Fruit fly (Drosophila melanogaster) whole organism, embryonic: ENCODE measurements around the gene CG16984.

Source experiments
- CG10267 ChIP-seq: fragments of 200-800 bp; sonication (Bioruptor generic); optimal IDR thresholded peaks from 2 replicates; lab custom pipeline; 2018; ENCODE audit warnings: missing biosample characterization, mild to moderate bottlenecking, missing genetic modification characterization, moderate library complexity
- CG10543 ChIP-seq: fragments of 200-800 bp; sonication (Bioruptor generic); optimal IDR thresholded peaks from 3 replicates; lab custom pipeline; 2017; ENCODE audit warnings: missing biosample characterization, mild to moderate bottlenecking, missing genetic modification characterization, moderate library complexity
- CG11093 ChIP-seq: fragments of 200-800 bp; sonication (Bioruptor generic); IDR thresholded peaks from 3 replicates; pipeline ENCODE4 v1.3.6; 2022; ENCODE audit warnings: missing biosample characterization, missing genetic modification characterization
- CG11695 ChIP-seq: fragments of 200-800 bp; sonication (Bioruptor generic); IDR thresholded peaks from 3 replicates; pipeline ENCODE4 v1.3.6; 2022; ENCODE audit warnings: missing biosample characterization, missing genetic modification characterization
- CG12769 ChIP-seq: fragments of 200-800 bp; sonication (Bioruptor generic); optimal IDR thresholded peaks from 2 replicates; lab custom pipeline; 2019; ENCODE audit warnings: missing biosample characterization, mild to moderate bottlenecking, missing genetic modification characterization, moderate library complexity
- CG13894 ChIP-seq: fragments of 200-800 bp; sonication (Bioruptor generic); optimal IDR thresholded peaks from 3 replicates; lab custom pipeline; 2018; ENCODE audit warnings: missing biosample characterization, mild to moderate bottlenecking, missing genetic modification characterization, moderate library complexity
- CG14441 ChIP-seq: fragments of 200-800 bp; sonication (Bioruptor generic); IDR thresholded peaks from 2 replicates; pipeline ENCODE4 v1.3.6; 2022; ENCODE audit warnings: missing biosample characterization, missing genetic modification characterization
- CG17385 ChIP-seq: fragments of 200-800 bp; sonication (Bioruptor generic); optimal IDR thresholded peaks from 3 replicates; lab custom pipeline; 2018; ENCODE audit warnings: missing biosample characterization, mild to moderate bottlenecking, missing genetic modification characterization
- CG3163 ChIP-seq: fragments of 200-800 bp; sonication (Bioruptor generic); optimal IDR thresholded peaks from 3 replicates; lab custom pipeline; 2016; ENCODE audit warnings: missing biosample characterization, missing genetic modification characterization
- CG32532 ChIP-seq: fragments of 200-800 bp; sonication (Bioruptor generic); IDR thresholded peaks from 2 replicates; pipeline ENCODE4 v1.3.6; 2022; ENCODE audit warnings: missing biosample characterization, missing genetic modification characterization
- CG34224 ChIP-seq: fragments of 200-800 bp; sonication (Bioruptor generic); IDR thresholded peaks from 3 replicates; pipeline ENCODE4 v1.3.6; 2022; ENCODE audit warnings: missing biosample characterization, missing genetic modification characterization; ENCODE audit not compliant: partially characterized antibody
- CG34376 ChIP-seq: fragments of 200-800 bp; sonication (Bioruptor generic); optimal IDR thresholded peaks from 2 replicates; lab custom pipeline; 2018; ENCODE audit warnings: missing biosample characterization, mild to moderate bottlenecking, missing genetic modification characterization
- CG6175 ChIP-seq: fragments of 200-800 bp; sonication (Bioruptor generic); IDR thresholded peaks from 3 replicates; pipeline ENCODE4 v1.3.6; 2022; ENCODE audit warnings: missing biosample characterization, missing genetic modification characterization
- Dbx ChIP-seq: fragments of 200-800 bp; sonication (Bioruptor generic); IDR thresholded peaks from 3 replicates; pipeline ENCODE4 v1.3.6; 2022; ENCODE audit warnings: missing biosample characterization, missing genetic modification characterization
- Deaf1 ChIP-seq: fragments of 200-800 bp; optimal IDR thresholded peaks from 3 replicates; lab custom pipeline; 2019; ENCODE audit warnings: missing biosample characterization, mild to moderate bottlenecking, missing genetic modification characterization, moderate library complexity
- Dfd ChIP-seq, 2 experiments: fragments of >200 bp; optimal IDR thresholded peaks; 2 replicates each; lab custom pipeline; 2017; ENCODE audit warnings: missing biosample characterization in 2 of 2, missing genetic modification characterization in 2 of 2
- Ets97D ChIP-seq: fragments of 200-800 bp; sonication (Bioruptor generic); optimal IDR thresholded peaks from 3 replicates; lab custom pipeline; 2016; ENCODE audit warnings: missing biosample characterization, missing genetic modification characterization
- Fer1 ChIP-seq: fragments of 200-800 bp; sonication (Bioruptor generic); optimal IDR thresholded peaks from 2 replicates; lab custom pipeline; 2017; ENCODE audit warnings: missing biosample characterization, mild to moderate bottlenecking, missing genetic modification characterization
- HmgZ ChIP-seq: fragments of 200-800 bp; sonication (Bioruptor generic); optimal IDR thresholded peaks from 2 replicates; lab custom pipeline; 2018; ENCODE audit warnings: missing biosample characterization, mild to moderate bottlenecking, missing genetic modification characterization
- MESR4 ChIP-seq: fragments of 200-800 bp; sonication (Bioruptor generic); optimal IDR thresholded peaks from 2 replicates; lab custom pipeline; 2018; ENCODE audit warnings: missing biosample characterization, mild to moderate bottlenecking, missing genetic modification characterization, moderate library complexity
- NC2β ChIP-seq: fragments of 200-800 bp; sonication (Bioruptor generic); optimal IDR thresholded peaks from 2 replicates; lab custom pipeline; 2016; ENCODE audit warnings: missing biosample characterization, missing genetic modification characterization
- NK7.1 ChIP-seq: fragments of 200-800 bp; sonication (Bioruptor generic); optimal IDR thresholded peaks from 3 replicates; lab custom pipeline; 2016; ENCODE audit warnings: missing biosample characterization, missing genetic modification characterization
- Rfx ChIP-seq: fragments of 200-800 bp; sonication (Bioruptor generic); IDR thresholded peaks from 2 replicates; pipeline ENCODE4 v1.3.6; 2022; ENCODE audit warnings: missing biosample characterization, missing genetic modification characterization
- al ChIP-seq: fragments of 200-800 bp; sonication (Bioruptor generic); IDR thresholded peaks from 2 replicates; pipeline ENCODE4 v1.3.6; 2022; ENCODE audit warnings: missing biosample characterization, missing genetic modification characterization
- amos ChIP-seq: fragments of 200-800 bp; sonication (Bioruptor generic); IDR thresholded peaks from 2 replicates; pipeline ENCODE4 v1.3.6; 2022; ENCODE audit warnings: missing biosample characterization, missing genetic modification characterization; ENCODE audit not compliant: partially characterized antibody
- bsh ChIP-seq, 2 experiments: fragments of 200-800 bp; sonication (Bioruptor generic); optimal IDR thresholded peaks; 2 replicates each; lab custom pipeline; 2017 to 2018; ENCODE audit warnings: mild to moderate bottlenecking in 2 of 2, missing biosample characterization in 2 of 2, missing genetic modification characterization in 2 of 2, moderate library complexity in 1 of 2
- cg ChIP-seq: fragments of 200-800 bp; sonication (Bioruptor generic); optimal IDR thresholded peaks from 3 replicates; lab custom pipeline; 2019; ENCODE audit warnings: missing biosample characterization, mild to moderate bottlenecking, missing genetic modification characterization, moderate library complexity
- chinmo ChIP-seq: fragments of 200-800 bp; sonication (Bioruptor generic); IDR thresholded peaks from 4 replicates; pipeline ENCODE4 v1.3.6; 2022; ENCODE audit warnings: missing biosample characterization, missing genetic modification characterization; ENCODE audit not compliant: partially characterized antibody
- crol ChIP-seq: fragments of 200-800 bp; sonication (Bioruptor generic); IDR thresholded peaks from 2 replicates; pipeline ENCODE4 v1.3.6; 2022; ENCODE audit warnings: missing biosample characterization, missing genetic modification characterization
- ftz-f1 ChIP-seq: fragments of 200-800 bp; sonication (Bioruptor generic); optimal IDR thresholded peaks from 2 replicates; lab custom pipeline; 2016; ENCODE audit warnings: missing biosample characterization, missing genetic modification characterization
- fu2 ChIP-seq: fragments of 200-800 bp; sonication (Bioruptor generic); optimal IDR thresholded peaks from 2 replicates; lab custom pipeline; 2016; ENCODE audit warnings: missing biosample characterization, missing genetic modification characterization
- hbn ChIP-seq: fragments of 200-800 bp; sonication (Bioruptor generic); IDR thresholded peaks from 2 replicates; pipeline ENCODE4 v1.3.6; 2022; ENCODE audit warnings: missing biosample characterization, missing genetic modification characterization; ENCODE audit not compliant: partially characterized antibody
- inv ChIP-seq: fragments of 200-800 bp; sonication (Bioruptor generic); IDR thresholded peaks from 2 replicates; pipeline ENCODE4 v1.3.6; 2022; ENCODE audit warnings: missing biosample characterization, missing genetic modification characterization; ENCODE audit not compliant: partially characterized antibody
- jumu ChIP-seq: fragments of 200-800 bp; sonication (Bioruptor generic); optimal IDR thresholded peaks from 3 replicates; lab custom pipeline; 2016; ENCODE audit warnings: missing biosample characterization, missing genetic modification characterization
- klu ChIP-seq: fragments of 200-800 bp; sonication (Bioruptor generic); IDR thresholded peaks from 2 replicates; pipeline ENCODE4 v1.3.6; 2022; ENCODE audit warnings: missing biosample characterization, missing genetic modification characterization
- mirr ChIP-seq: fragments of 200-800 bp; sonication (Bioruptor generic); optimal IDR thresholded peaks from 3 replicates; lab custom pipeline; 2018; ENCODE audit warnings: missing biosample characterization, mild to moderate bottlenecking, missing genetic modification characterization
- psq ChIP-seq: fragments of 200-800 bp; sonication (Bioruptor generic); optimal IDR thresholded peaks from 2 replicates; lab custom pipeline; 2017; ENCODE audit warnings: missing biosample characterization, missing genetic modification characterization
- pzg ChIP-seq: fragments of 200-800 bp; sonication (Bioruptor generic); optimal IDR thresholded peaks from 3 replicates; lab custom pipeline; 2018; ENCODE audit warnings: missing biosample characterization, mild to moderate bottlenecking, missing genetic modification characterization, moderate library complexity
- repo ChIP-seq: fragments of 200-800 bp; sonication (Bioruptor generic); optimal IDR thresholded peaks from 2 replicates; lab custom pipeline; 2016; ENCODE audit warnings: missing biosample characterization, missing genetic modification characterization
- rib ChIP-seq: fragments of 200-800 bp; sonication (Bioruptor generic); IDR thresholded peaks from 2 replicates; pipeline ENCODE4 v1.3.6; 2022; ENCODE audit warnings: missing biosample characterization, missing genetic modification characterization
- sim ChIP-seq: fragments of 200-800 bp; sonication (Bioruptor generic); IDR thresholded peaks from 2 replicates; pipeline ENCODE4 v1.3.6; 2022; ENCODE audit warnings: missing biosample characterization, missing genetic modification characterization
- slbo ChIP-seq: fragments of 200-800 bp; sonication (Bioruptor generic); IDR thresholded peaks from 2 replicates; pipeline ENCODE4 v1.3.6; 2022; ENCODE audit warnings: missing biosample characterization, missing genetic modification characterization
- slou ChIP-seq: fragments of 200-800 bp; sonication (Bioruptor generic); optimal IDR thresholded peaks from 3 replicates; lab custom pipeline; 2016; ENCODE audit warnings: missing biosample characterization, missing genetic modification characterization
- sr ChIP-seq: fragments of 200-800 bp; sonication (Bioruptor generic); IDR thresholded peaks from 3 replicates; pipeline ENCODE4 v1.3.6; 2022; ENCODE audit warnings: missing biosample characterization, missing genetic modification characterization
- sug ChIP-seq: fragments of 200-800 bp; optimal IDR thresholded peaks from 2 replicates; lab custom pipeline; 2019; ENCODE audit warnings: missing biosample characterization, mild to moderate bottlenecking, missing genetic modification characterization, moderate library complexity
- unc-4 ChIP-seq: fragments of 200-800 bp; sonication (Bioruptor generic); IDR thresholded peaks from 2 replicates; pipeline ENCODE4 v1.3.6; 2022; ENCODE audit warnings: missing biosample characterization, missing genetic modification characterization; ENCODE audit not compliant: partially characterized antibody
- zen2 ChIP-seq: fragments of 200-800 bp; sonication (Bioruptor generic); IDR thresholded peaks from 3 replicates; pipeline ENCODE4 v1.3.6; 2022; ENCODE audit warnings: missing biosample characterization, missing genetic modification characterization; ENCODE audit not compliant: partially characterized antibody

CG16984 gene

dm6 chr3L:2632048-2632762 lies 36.6 kb downstream of the CG16984 start (continued):
- TF ChIP-seq CG17385 (peak; percentile 43), Ets97D (peak; percentile 14), CG11695 (GFP tag; lab: Robert Waterston, UW) (no peak), inv (GFP tag; lab: Robert Waterston, UW) (0 out of 2 replicates have a peak, but pooled peaks have one; percentile 8), NK7.1 (GFP tag; lab: Kevin White, UChicago) (peak; percentile 4), jumu (GFP tag; lab: Kevin White, UChicago) (peak; percentile 1), CG3163 (GFP tag; lab: Kevin White, UChicago) (peak; percentile 14), cg (GFP tag; lab: Kevin White, UChicago) (peak; percentile 88), MESR4 (GFP tag; lab: Kevin White, UChicago) (peak; percentile 94)

- TF ChIP-seq Rfx (GFP tag; lab: Robert Waterston, UW) (0 out of 2 replicates have a peak, but pooled peaks have one; percentile 10), ftz-f1 (GFP tag; lab: Kevin White, UChicago) (peak; percentile 3), CG32532 (GFP tag; lab: Robert Waterston, UW) (peak; percentile 55), Deaf1 (peak; percentile 28), psq (GFP tag; lab: Kevin White, UChicago) (peak; percentile 100), CG12769 (peak; percentile 58), CG11093 (0 out of 3 replicates have a peak, but pooled peaks have one; percentile 19), CG34224 (GFP tag; lab: Robert Waterston, UW) (0 out of 3 replicates have a peak, but pooled peaks have one; percentile 39), CG14441 (GFP tag; lab: Robert Waterston, UW) (no peak), HmgZ (peak; percentile 6), unc-4 (GFP tag; lab: Robert Waterston, UW) (peak; percentile 34; the same call in 1 of the 2 replicates), rib (peak; percentile 88), klu (peak; percentile 66), slbo (peak; percentile 35; the same call in 1 of the 2 replicates), pzg (peak; percentile 20), Fer1 (GFP tag; lab: Kevin White, UChicago) (peak; percentile 4), CG10543 (GFP tag; lab: Kevin White, UChicago) (peak; percentile 35), chinmo (GFP tag; lab: Robert Waterston, UW) (peak; percentile 89; the same call in 1 of the 4 replicates), CG34376 (peak; percentile 7), repo (GFP tag; lab: Kevin White, UChicago) (no peak), CG6175 (GFP tag; lab: Robert Waterston, UW) (peak; percentile 51; the same call in 1 of the 3 replicates), fu2 (GFP tag; lab: Kevin White, UChicago) (no peak), NC2β (GFP tag; lab: Kevin White, UChicago) (no peak), CG13894 (tag; lab: Kevin White, UChicago) (peak; percentile 20), slou (GFP tag; lab: Kevin White, UChicago) (no peak), mirr (GFP tag; lab: Kevin White, UChicago) (peak; percentile 22), crol (GFP tag; lab: Robert Waterston, UW) (peak; percentile 100), CG10267 (no peak), Dbx (GFP tag; lab: Robert Waterston, UW) (0 out of 3 replicates have a peak, but pooled peaks have one; percentile 9), sug (tag; lab: Kevin White, UChicago) (peak; percentile 26), hbn (GFP tag; lab: Robert Waterston, UW) (0 out of 2 replicates have a peak, but pooled peaks have one; percentile 20), bsh (GFP tag; optimal IDR thresholded peaks at IDR 0.05; lab: Kevin White, UChicago) (no peak), zen2 (GFP tag; lab: Robert Waterston, UW) (peak; percentile 38; the same call in 1 of the 3 replicates), amos (peak; percentile 26; the same call in 1 of the 2 replicates), al (GFP tag; lab: Robert Waterston, UW) (0 out of 2 replicates have a peak, but pooled peaks have one; percentile 28), sr (GFP tag; lab: Robert Waterston, UW) (peak; percentile 87), sim (GFP tag; lab: Robert Waterston, UW) (no peak), Dfd (GFP tag; optimal IDR thresholded peaks at IDR 0.05; lab: Kevin White, UChicago) (peak in 1 of 2 experiments; percentile 5)
Observed at dm6 chr3L:2632763-2633100, 37.2 kb downstream of the CG16984 start.
